Worm (Caenorhabditis elegans) whole organism, midembryonic: ENCODE data around the gene ZK1248.5.
"Not testable (repeated sequence)": the region's sequence is repeated elsewhere in the genome, so short reads cannot be mapped to it uniquely, and the experiment has no call there.

ENCODE experiments used
- T22C8.4 ChIP-seq: fragments of 200-800 bp; sonication (Bioruptor generic); IDR thresholded peaks from 2 replicates; pipeline ENCODE4 v1.3.6; 2022; ENCODE audit warnings: missing genetic modification characterization, missing compliant biosample characterization
- cog-1 ChIP-seq: sonication (generic microtip); optimal IDR thresholded peaks from 2 replicates; lab custom pipeline; 2016; ENCODE audit warnings: missing genetic modification characterization, missing compliant biosample characterization
- flt-1 ChIP-seq: fragments of 200-800 bp; sonication (Bioruptor generic); IDR thresholded peaks from 2 replicates; pipeline ENCODE4 v1.3.6; 2022; ENCODE audit warnings: missing genetic modification characterization, missing compliant biosample characterization
- klf-2 ChIP-seq: fragments of 200-800 bp; sonication (Bioruptor generic); conservative IDR thresholded peaks from 2 replicates; pipeline ENCODE4 v1.3.6; 2022; ENCODE audit warnings: missing genetic modification reagents, missing genetic modification characterization, missing compliant biosample characterization
- med-1 ChIP-seq: sonication (generic microtip); optimal IDR thresholded peaks from 2 replicates; lab custom pipeline; 2017; ENCODE audit warnings: missing genetic modification characterization, mild to moderate bottlenecking, missing compliant biosample characterization, antibody characterized with exemption, missing genetic modification reagents; ENCODE audit not compliant: insufficient read depth
- ref-1 ChIP-seq: fragments of 200-800 bp; sonication (Bioruptor generic); conservative IDR thresholded peaks from 2 replicates; pipeline ENCODE4 v1.3.6; 2022; ENCODE audit warnings: missing genetic modification reagents, missing genetic modification characterization, missing compliant biosample characterization
- tab-1 ChIP-seq: fragments of 200-800 bp; sonication (Bioruptor generic); IDR thresholded peaks from 2 replicates; pipeline ENCODE4 v1.3.6; 2022; ENCODE audit warnings: missing genetic modification characterization, missing compliant biosample characterization
- ztf-23 ChIP-seq: fragments of 200-800 bp; sonication (Bioruptor generic); IDR thresholded peaks from 2 replicates; pipeline ENCODE4 v1.3.6; 2022; ENCODE audit warnings: missing genetic modification reagents, missing genetic modification characterization, missing compliant biosample characterization
- ztf-29 ChIP-seq: fragments of 200-800 bp; sonication (Bioruptor generic); IDR thresholded peaks from 2 replicates; pipeline ENCODE4 v1.3.6; 2022; ENCODE audit warnings: missing genetic modification reagents, missing genetic modification characterization, missing compliant biosample characterization

ZK1248.5 gene

DNA sequence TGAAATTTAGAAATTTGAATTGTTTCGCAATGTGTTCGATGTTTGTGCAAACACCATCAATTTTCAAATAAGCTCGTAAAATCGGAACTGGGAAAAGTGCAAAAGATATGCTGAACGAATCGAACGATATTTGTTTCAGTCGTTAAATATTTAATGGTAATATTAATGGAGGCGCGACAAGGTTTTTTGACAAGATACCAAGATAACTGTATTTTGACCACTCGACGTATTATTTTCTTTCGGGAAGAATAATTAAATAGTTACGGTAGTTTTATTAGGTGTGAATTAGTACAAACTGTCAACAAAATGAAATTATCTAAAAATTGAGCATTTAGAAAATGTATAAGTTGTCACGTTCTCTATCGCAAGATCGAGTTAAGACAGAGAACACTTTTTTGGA is 6.0 kb upstream of the ZK1248.5 start:
- TF ChIP-seq ref-1 (GFP tag; lab: Robert Waterston, UW), result no peak
- TF ChIP-seq cog-1 (tag; lab: Kevin White, UChicago), result no peak
- no peak for TF ChIP-seq tab-1 (GFP tag; lab: Robert Waterston, UW)
- TF ChIP-seq ztf-23 (GFP tag; lab: Robert Waterston, UW), result no peak
- TF ChIP-seq flt-1, result no peak
- no peak for TF ChIP-seq med-1 (GFP tag; lab: Kevin White, UChicago)
- TF ChIP-seq ztf-29 (GFP tag; lab: Robert Waterston, UW), result no peak
- no peak for TF ChIP-seq T22C8.4 (GFP tag; lab: Robert Waterston, UW)

DNA sequence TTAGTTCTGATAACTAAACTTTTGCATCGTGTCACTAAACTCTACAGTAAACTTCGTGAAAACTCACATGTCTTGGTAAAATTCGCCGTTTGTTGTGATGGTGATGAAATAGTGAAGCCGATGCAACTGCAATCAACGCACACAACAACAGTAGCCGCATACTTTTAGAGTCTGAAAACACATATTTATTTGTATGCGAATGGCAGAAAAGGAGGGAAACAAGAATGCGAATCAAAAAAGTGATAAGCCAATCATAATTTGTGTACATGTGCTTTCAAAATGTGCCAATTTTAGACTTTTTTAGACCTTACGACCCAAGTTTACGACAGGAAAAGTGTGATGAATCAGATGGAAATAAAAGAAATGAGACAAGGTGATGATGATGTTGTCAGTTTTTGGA is 5.0 kb upstream of the ZK1248.5 start, which contains the start of gene K05F1.10:
Gene K05F1.10, minus strand, starts transcription at position 171 of the 400 bp plus-strand sequence.
- TF ChIP-seq ztf-29 (GFP tag; lab: Robert Waterston, UW) (no peak), klf-2 (GFP tag; lab: Robert Waterston, UW) (no peak), med-1 (GFP tag; lab: Kevin White, UChicago) (no peak), flt-1 (no peak), T22C8.4 (GFP tag; lab: Robert Waterston, UW) (no peak), cog-1 (tag; lab: Kevin White, UChicago) (no peak), ref-1 (GFP tag; lab: Robert Waterston, UW) (no peak), tab-1 (GFP tag; lab: Robert Waterston, UW) (no peak), ztf-23 (GFP tag; lab: Robert Waterston, UW) (no peak)

DNA sequence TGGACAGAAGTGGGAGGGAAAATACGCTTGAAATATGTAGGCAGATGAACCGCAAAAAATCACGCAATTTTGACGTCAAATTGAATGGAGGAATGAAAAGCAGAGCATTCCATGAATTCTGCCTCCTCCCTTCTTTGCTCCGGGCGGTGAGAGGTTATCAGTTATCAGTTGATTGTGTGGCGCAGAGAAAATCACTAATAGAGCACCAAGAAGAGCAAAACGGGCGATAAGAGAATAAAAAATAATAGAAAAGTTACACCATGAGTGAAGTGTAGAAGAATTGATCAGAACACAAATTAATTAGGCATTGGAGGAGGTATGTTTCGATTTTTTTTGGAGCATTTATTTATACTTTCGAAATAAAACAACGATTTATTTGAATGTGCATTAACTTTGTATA is 3.8 kb upstream of the ZK1248.5 start:
- TF ChIP-seq ref-1 (GFP tag; lab: Robert Waterston, UW) (no peak), klf-2 (GFP tag; lab: Robert Waterston, UW) (no peak), tab-1 (GFP tag; lab: Robert Waterston, UW) (no peak)

DNA sequence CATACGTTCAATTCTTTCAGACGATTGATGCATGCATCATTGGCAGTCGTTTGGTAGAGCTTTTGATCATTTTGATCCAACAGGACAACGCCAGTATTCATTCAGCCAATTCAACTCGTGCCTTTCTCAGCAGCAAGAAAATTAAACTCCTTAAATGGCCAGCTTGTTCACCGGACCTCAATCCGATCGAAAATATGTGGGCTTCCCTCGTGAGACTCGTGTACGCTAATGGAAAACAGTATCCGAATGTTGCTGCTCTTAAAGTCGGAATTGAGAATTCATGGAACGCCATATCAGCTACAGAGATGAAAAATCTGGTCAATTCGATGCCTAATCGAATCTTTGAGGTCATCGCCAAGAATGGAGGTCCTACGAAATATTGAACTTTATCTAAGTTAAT is 5.1 kb downstream of the ZK1248.5 start, which contains the start of gene wago-5:
Gene wago-5, minus strand, starts transcription at position 101 of the 400 bp plus-strand sequence.
- TF ChIP-seq klf-2 (GFP tag; lab: Robert Waterston, UW); ztf-29 (GFP tag; lab: Robert Waterston, UW); flt-1: not testable (repeated sequence)

DNA sequence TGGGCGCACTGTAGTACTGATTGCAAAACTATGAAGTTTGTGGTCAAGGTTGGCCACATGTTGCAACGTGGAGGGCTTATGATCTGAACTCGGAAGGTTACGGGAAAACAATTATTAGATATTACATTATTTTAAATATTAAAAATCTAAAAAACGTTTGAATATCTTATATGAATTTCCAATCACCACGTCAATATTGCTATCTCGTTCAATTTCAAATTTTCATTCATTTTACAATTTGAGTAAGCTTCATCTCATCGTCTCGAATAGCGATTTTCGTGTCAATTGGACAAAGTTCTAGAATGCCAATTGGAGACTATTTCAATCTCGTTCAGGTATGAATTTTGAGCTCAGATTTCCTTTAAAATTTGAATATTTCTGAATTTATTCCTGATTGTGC is 6.0 kb downstream of the ZK1248.5 start, which contains the start of gene ZK1248.20:
Gene ZK1248.20, plus strand, starts transcription at position 301 of the 400 bp plus-strand sequence.
- TF ChIP-seq cog-1 (tag; lab: Kevin White, UChicago) (no peak), ztf-23 (GFP tag; lab: Robert Waterston, UW) (no peak), ztf-29 (GFP tag; lab: Robert Waterston, UW) (no peak), ref-1 (GFP tag; lab: Robert Waterston, UW) (no peak), T22C8.4 (GFP tag; lab: Robert Waterston, UW) (no peak), klf-2 (GFP tag; lab: Robert Waterston, UW) (no peak), tab-1 (GFP tag; lab: Robert Waterston, UW) (no peak)

DNA sequence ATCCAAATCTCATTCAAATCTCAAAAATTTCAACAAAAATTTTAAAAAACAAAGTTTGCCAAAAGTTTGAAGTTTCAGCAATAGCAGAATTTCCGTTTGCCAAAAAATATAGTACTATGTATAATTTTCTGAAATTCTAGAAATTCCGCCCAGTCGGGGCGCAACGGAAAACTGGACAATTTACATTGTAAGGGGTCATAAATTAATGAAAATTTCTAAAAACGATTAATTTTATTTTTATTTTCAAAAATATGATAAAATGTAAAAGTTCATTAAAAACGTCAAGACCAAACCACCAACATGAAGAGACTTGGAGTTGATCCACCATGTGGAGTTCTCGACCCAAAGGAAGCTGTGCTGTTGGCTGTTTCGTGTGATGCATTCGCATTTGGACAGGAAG is 8.0 kb downstream of the ZK1248.5 start, which contains the start of gene ZK1248.4:
Gene ZK1248.4, plus strand, starts transcription at position 301 of the 400 bp plus-strand sequence.
- TF ChIP-seq med-1 (GFP tag; lab: Kevin White, UChicago) (no peak), ztf-23 (GFP tag; lab: Robert Waterston, UW) (no peak), ztf-29 (GFP tag; lab: Robert Waterston, UW) (no peak), flt-1 (no peak), ref-1 (GFP tag; lab: Robert Waterston, UW) (no peak), cog-1 (tag; lab: Kevin White, UChicago) (no peak), tab-1 (GFP tag; lab: Robert Waterston, UW) (no peak), klf-2 (GFP tag; lab: Robert Waterston, UW) (no peak), T22C8.4 (GFP tag; lab: Robert Waterston, UW) (no peak)

DNA sequence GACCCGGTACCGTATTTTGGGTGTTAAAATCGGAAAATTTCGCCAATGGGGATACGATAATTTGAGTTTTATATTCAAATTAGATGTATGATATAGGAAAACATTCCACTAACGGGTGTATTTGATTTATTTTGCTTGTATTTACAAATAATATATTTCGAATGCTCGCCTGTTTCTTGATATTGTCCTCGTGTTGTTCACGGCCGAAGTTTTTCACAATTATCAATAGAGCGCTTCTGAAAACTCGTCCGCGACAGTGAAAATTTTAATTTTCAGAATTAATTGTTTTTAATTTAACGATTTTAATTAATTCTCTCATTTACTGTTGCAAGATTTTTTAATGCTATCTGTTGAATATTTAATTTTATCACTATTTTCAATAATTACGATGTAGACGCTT is 9.3 kb downstream of the ZK1248.5 start:
- no peak for TF ChIP-seq ref-1 (GFP tag; lab: Robert Waterston, UW)
- peak; percentile 52; the same call in 1 of the 2 replicates for TF ChIP-seq flt-1
- no peak for TF ChIP-seq tab-1 (GFP tag; lab: Robert Waterston, UW)
- 0 out of 2 replicates have a peak, but pooled peaks have one; percentile 48 for TF ChIP-seq ztf-23 (GFP tag; lab: Robert Waterston, UW)

DNA sequence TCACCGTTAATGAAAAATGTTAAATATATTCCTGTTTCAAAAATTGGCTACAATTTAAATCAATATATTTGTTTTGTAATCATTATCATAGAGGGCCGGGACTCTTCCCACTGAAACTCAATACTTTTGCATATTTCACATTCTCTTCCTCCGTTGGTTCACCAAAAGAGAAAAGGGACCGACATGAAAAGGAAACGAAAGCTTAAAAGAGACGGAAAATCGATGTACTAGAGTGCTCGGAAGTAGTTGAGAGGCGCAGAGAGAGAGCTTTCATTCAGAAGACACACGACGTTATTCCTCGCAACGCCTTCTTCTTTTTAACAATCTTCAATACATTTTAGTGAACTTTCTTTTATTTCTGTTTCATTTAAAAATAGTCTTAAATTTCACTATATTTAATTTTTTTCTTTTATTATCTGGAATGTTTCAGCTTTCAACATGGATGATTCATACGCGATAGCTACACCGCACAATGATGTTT is 10.0 kb downstream of the ZK1248.5 start, which contains the start of gene ehs-1:
Gene ehs-1, plus strand, starts transcription at position 431 of the 481 bp plus-strand sequence.
- TF ChIP-seq ref-1 (GFP tag; lab: Robert Waterston, UW), result no peak
- no peak for TF ChIP-seq ztf-23 (GFP tag; lab: Robert Waterston, UW)
- no peak for TF ChIP-seq T22C8.4 (GFP tag; lab: Robert Waterston, UW)
- TF ChIP-seq med-1 (GFP tag; lab: Kevin White, UChicago), result no peak
- TF ChIP-seq cog-1 (tag; lab: Kevin White, UChicago), result no peak
- TF ChIP-seq klf-2 (GFP tag; lab: Robert Waterston, UW), result no peak
- TF ChIP-seq tab-1 (GFP tag; lab: Robert Waterston, UW), result no peak
- TF ChIP-seq flt-1, result no peak
- no peak for TF ChIP-seq ztf-29 (GFP tag; lab: Robert Waterston, UW)

DNA sequence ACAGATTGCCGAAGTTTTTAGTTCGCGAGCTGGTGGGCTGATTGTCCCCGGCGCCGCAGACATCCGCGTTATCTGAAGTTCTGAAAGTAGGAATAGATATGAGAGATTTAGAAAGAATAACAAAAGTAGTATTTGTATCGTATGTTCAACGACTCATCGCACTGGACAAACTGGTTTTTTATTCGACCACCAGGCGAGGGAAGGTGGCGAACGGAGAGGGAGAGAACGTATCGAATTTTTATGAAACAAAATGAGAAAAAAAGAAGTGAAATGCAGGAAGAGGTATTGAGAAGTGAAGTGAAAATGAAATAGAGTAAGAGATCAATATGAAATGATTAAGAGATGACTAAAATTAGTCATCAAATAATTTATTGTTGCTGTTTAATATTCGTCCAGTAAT is 17.1 kb downstream of the ZK1248.5 start, which contains the start of gene tbc-2:
Gene tbc-2, minus strand, starts transcription at position 80 of the 400 bp plus-strand sequence.
- TF ChIP-seq cog-1 (tag; lab: Kevin White, UChicago) (no peak), med-1 (GFP tag; lab: Kevin White, UChicago) (no peak), flt-1 (no peak), ztf-29 (GFP tag; lab: Robert Waterston, UW) (no peak), klf-2 (GFP tag; lab: Robert Waterston, UW) (no peak), ztf-23 (GFP tag; lab: Robert Waterston, UW) (no peak), T22C8.4 (GFP tag; lab: Robert Waterston, UW) (no peak), ref-1 (GFP tag; lab: Robert Waterston, UW) (no peak), tab-1 (GFP tag; lab: Robert Waterston, UW) (no peak)
